Fruit fly (Drosophila melanogaster) whole organism, wandering third instar larva: Measurements from ENCODE around the gene CG15365.

Experiments used
- Abd-B ChIP-seq: fragments of >200 bp; optimal IDR thresholded peaks from 2 replicates; lab custom pipeline; 2017; ENCODE audit warnings: missing biosample characterization, missing genetic modification characterization
- CG9705 ChIP-seq: fragments of 200-800 bp; sonication (Bioruptor generic); optimal IDR thresholded peaks from 2 replicates; lab custom pipeline; 2018; ENCODE audit warnings: missing biosample characterization, mild to moderate bottlenecking, missing genetic modification characterization
- N ChIP-seq: fragments of >200 bp; optimal IDR thresholded peaks from 2 replicates; lab custom pipeline; 2018; ENCODE audit warnings: missing biosample characterization, missing external identifiers, missing genetic modification characterization
- dl ChIP-seq, 2 experiments: fragments of 175-275, 200-275 bp in 1 of 2; fragments of 200-275 bp in 1 of 2; sonication (Bioruptor generic); optimal IDR thresholded peaks; lab custom pipeline; 2018; ENCODE audit warnings: mild to moderate bottlenecking in 2 of 2, missing biosample characterization in 2 of 2, missing genetic modification characterization in 2 of 2, moderate library complexity in 2 of 2; ENCODE audit not compliant: partially characterized antibody in 2 of 2, insufficient read depth in 1 of 2
- fru ChIP-seq: fragments of 200-800 bp; sonication (Bioruptor generic); optimal IDR thresholded peaks from 3 replicates; lab custom pipeline; 2016; ENCODE audit warnings: missing biosample characterization, mild to moderate bottlenecking, missing genetic modification characterization
- h ChIP-seq: fragments of 200-800 bp; sonication (Bioruptor generic); optimal IDR thresholded peaks from 3 replicates; lab custom pipeline; 2016; ENCODE audit warnings: missing biosample characterization, mild to moderate bottlenecking, missing genetic modification characterization
- jim ChIP-seq: fragments of 175-275, 200-325 bp; sonication (Bioruptor generic); optimal IDR thresholded peaks from 2 replicates; lab custom pipeline; 2016; ENCODE audit warnings: missing biosample characterization, mild to moderate bottlenecking, missing genetic modification characterization
- pan ChIP-seq: fragments of >200 bp; optimal IDR thresholded peaks from 2 replicates; lab custom pipeline; 2017
- psq ChIP-seq: fragments of 200-800 bp; sonication (Bioruptor generic); optimal IDR thresholded peaks from 3 replicates; lab custom pipeline; 2017; ENCODE audit warnings: missing biosample characterization, mild to moderate bottlenecking, missing genetic modification characterization, moderate library complexity
- rgr ChIP-seq: fragments of 200-800 bp; sonication (Bioruptor generic); optimal IDR thresholded peaks from 3 replicates; lab custom pipeline; 2016; ENCODE audit warnings: missing biosample characterization, mild to moderate bottlenecking, missing genetic modification characterization
- sage ChIP-seq: fragments of 200-800 bp; sonication (Bioruptor generic); optimal IDR thresholded peaks from 2 replicates; lab custom pipeline; 2016; ENCODE audit warnings: missing biosample characterization, mild to moderate bottlenecking, missing genetic modification characterization
- woc ChIP-seq: sonication (Bioruptor generic); optimal IDR thresholded peaks from 2 replicates; lab custom pipeline; 2016; ENCODE audit warnings: missing biosample characterization, mild to moderate bottlenecking, missing genetic modification characterization

DNA sequence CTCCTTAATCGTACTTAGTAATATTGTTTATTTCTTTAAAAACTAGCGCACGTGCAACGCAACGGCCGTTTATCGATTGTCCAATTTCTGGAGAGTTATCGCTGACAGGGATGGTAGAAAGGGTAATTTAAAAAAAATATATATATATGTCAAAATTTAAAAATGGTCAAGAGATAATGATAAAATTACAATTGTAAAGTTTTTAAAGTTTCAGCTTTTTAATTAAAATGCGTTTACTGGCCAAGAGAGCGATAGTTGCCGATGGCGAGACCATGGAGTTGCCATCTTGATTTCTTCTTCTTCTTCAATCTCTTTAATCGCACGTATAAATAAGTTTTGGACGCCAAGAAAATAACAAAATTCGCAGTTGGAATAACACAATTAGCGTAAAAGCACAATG lies 13.2 kb upstream of the CG15365 start, which contains the start of the genes CG7246 and HP1b:
- TF ChIP-seq dl (GFP tag; optimal IDR thresholded peaks at IDR 0.05; lab: Kevin White, UChicago; ENCODE audit: insufficient read depth in 1 of 2, partially characterized antibody in 2 of 2) (no peak), psq (GFP tag; lab: Kevin White, UChicago) (peak; percentile 60), h (GFP tag; lab: Kevin White, UChicago) (peak; percentile 78), N (GFP tag; lab: Kevin White, UChicago) (no peak), fru (GFP tag; lab: Kevin White, UChicago) (peak; percentile 76), sage (GFP tag; lab: Kevin White, UChicago) (peak; percentile 70), pan (lab: Kevin White, UChicago) (no peak), CG9705 (GFP tag; lab: Kevin White, UChicago) (peak; percentile 34), Abd-B (GFP tag; lab: Kevin White, UChicago) (no peak), rgr (GFP tag; lab: Kevin White, UChicago) (peak; percentile 78), jim (GFP tag; lab: Kevin White, UChicago) (no peak), woc (peak; percentile 57)
